Worm (Caenorhabditis elegans) whole organism, L4/young adult: ENCODE data around the gene F49C5.11.

Experiments used
- W03F9.2 ChIP-seq: fragments of 150-350 bp; optimal IDR thresholded peaks from 2 replicates; lab custom pipeline; 2014; ENCODE audit warnings: missing biosample characterization, missing genetic modification characterization
- dao-5 ChIP-seq: sonication (generic microtip); optimal IDR thresholded peaks from 2 replicates; lab custom pipeline; 2016; ENCODE audit warnings: missing genotype, missing genetic modification characterization, moderate library complexity, missing compliant biosample characterization
- him-1 ChIP-seq: sonication (generic microtip); optimal IDR thresholded peaks from 2 replicates; lab custom pipeline; 2016; ENCODE audit warnings: missing genotype, missing genetic modification reagents, missing genetic modification characterization, missing compliant biosample characterization

Gene F49C5.11

ce11 chrII:12555579-12555978, at the start of gene F49C5.11:
Gene F49C5.11, plus strand, starts transcription at chrII:12555879.
- TF ChIP-seq W03F9.2 (no peak), dao-5 (tag; lab: Kevin White, UChicago) (no peak)

ce11 chrII:12506511-12506910, 49.2 kb upstream of the F49C5.11 start:
- TF ChIP-seq W03F9.2 (no peak), dao-5 (tag; lab: Kevin White, UChicago) (no peak), him-1 (tag; lab: Kevin White, UChicago) (no peak)

ce11 chrII:12507038-12507437, 48.6 kb upstream of the F49C5.11 start, which contains the start of gene srh-68:
Gene srh-68, plus strand, starts transcription at chrII:12507338.
- TF ChIP-seq dao-5 (tag; lab: Kevin White, UChicago), result no peak
- TF ChIP-seq him-1 (tag; lab: Kevin White, UChicago), result no peak
- TF ChIP-seq W03F9.2, result no peak

ce11 chrII:12508650-12509049, 47.0 kb upstream of the F49C5.11 start, which contains the start of gene srh-67:
Gene srh-67, plus strand, starts transcription at chrII:12508950.
- TF ChIP-seq him-1 (tag; lab: Kevin White, UChicago) (no peak), W03F9.2 (no peak), dao-5 (tag; lab: Kevin White, UChicago) (no peak)

- TF ChIP-seq him-1 (tag; lab: Kevin White, UChicago) (no peak), W03F9.2 (no peak), dao-5 (tag; lab: Kevin White, UChicago) (no peak)
These were observed 43.8 kb upstream of the F49C5.11 start, which contains the start of gene srh-73 for ce11 chrII:12511866-12512265. Gene srh-73, plus strand, starts transcription at chrII:12512166.

ce11 chrII:12514620-12515019, 41.1 kb upstream of the F49C5.11 start, which contains the start of gene srh-69:
Gene srh-69, minus strand, starts transcription at chrII:12514720.
- TF ChIP-seq W03F9.2, result no peak
- no peak for TF ChIP-seq him-1 (tag; lab: Kevin White, UChicago)
- no peak for TF ChIP-seq dao-5 (tag; lab: Kevin White, UChicago)

- TF ChIP-seq him-1 (tag; lab: Kevin White, UChicago) (no peak), dao-5 (tag; lab: Kevin White, UChicago) (no peak), W03F9.2 (no peak)
These were observed 39.4 kb upstream of the F49C5.11 start, which contains the start of gene srh-61 for ce11 chrII:12516313-12516712. Gene srh-61, minus strand, starts transcription at chrII:12516413.

ce11 chrII:12518008-12518407, 37.7 kb upstream of the F49C5.11 start:
- TF ChIP-seq dao-5 (tag; lab: Kevin White, UChicago), result no peak
- no peak for TF ChIP-seq him-1 (tag; lab: Kevin White, UChicago)
- no peak for TF ChIP-seq W03F9.2

- TF ChIP-seq him-1 (tag; lab: Kevin White, UChicago), result no peak
- TF ChIP-seq W03F9.2, result no peak
- TF ChIP-seq dao-5 (tag; lab: Kevin White, UChicago), result no peak
These were observed 36.8 kb upstream of the F49C5.11 start, which contains the start of gene srh-70 for ce11 chrII:12518809-12519344. Gene srh-70, minus strand, starts transcription at chrII:12518859.

ce11 chrII:12519616-12520015, 36.1 kb upstream of the F49C5.11 start, which contains the start of gene ceh-99:
Gene ceh-99, plus strand, starts transcription at chrII:12519981.
- TF ChIP-seq him-1 (tag; lab: Kevin White, UChicago), result no peak
- TF ChIP-seq dao-5 (tag; lab: Kevin White, UChicago), result no peak
- TF ChIP-seq W03F9.2, result no peak

ce11 chrII:12525526-12525925, 30.2 kb upstream of the F49C5.11 start, which contains the start of gene srx-118:
Gene srx-118, plus strand, starts transcription at chrII:12525826.
- TF ChIP-seq W03F9.2 (no peak), him-1 (tag; lab: Kevin White, UChicago) (no peak), dao-5 (tag; lab: Kevin White, UChicago) (no peak)

- TF ChIP-seq dao-5 (tag; lab: Kevin White, UChicago) (no peak), W03F9.2 (no peak), him-1 (tag; lab: Kevin White, UChicago) (no peak)
These were observed 27.7 kb upstream of the F49C5.11 start, which contains the start of gene srx-119 for ce11 chrII:12527947-12528346. Gene srx-119, plus strand, starts transcription at chrII:12528247.

- TF ChIP-seq dao-5 (tag; lab: Kevin White, UChicago), result no peak
- TF ChIP-seq him-1 (tag; lab: Kevin White, UChicago), result no peak
- no peak for TF ChIP-seq W03F9.2
These were observed 24.7 kb upstream of the F49C5.11 start, which contains the start of gene srx-120 for ce11 chrII:12530958-12531357. Gene srx-120, plus strand, starts transcription at chrII:12531258.

ce11 chrII:12535297-12535803, 20.3 kb upstream of the F49C5.11 start, which contains the start of gene nimk-1:
Gene nimk-1, plus strand, starts transcription at chrII:12535753.
- TF ChIP-seq W03F9.2, result no peak
- TF ChIP-seq dao-5 (tag; lab: Kevin White, UChicago), result no peak
